Worm (Caenorhabditis elegans): ENCODE measurements around the gene clu-1.

clu-1 gene

ce11 chrIII:9556300-9556699 is 35.0 kb upstream of the clu-1 start, which contains the start of gene ZK1098.11:
TSS of gene ZK1098.11 (plus strand) at chrIII:9556600.
- TF ChIP-seq flt-1 (GFP tag; IDR thresholded peaks at IDR 0.05) (no peak), T22C8.4 (GFP tag; IDR thresholded peaks at IDR 0.05) (no peak), tab-1 (GFP tag; IDR thresholded peaks at IDR 0.05) (no peak), med-1 (GFP tag; optimal IDR thresholded peaks at IDR 0.05; ENCODE audit: insufficient read depth) (no peak), ztf-29 (GFP tag; IDR thresholded peaks at IDR 0.05) (no peak), cog-1 (tag; optimal IDR thresholded peaks at IDR 0.05) (no peak), ref-1 (GFP tag; conservative IDR thresholded peaks at IDR 0.05) (no peak), ztf-23 (GFP tag; IDR thresholded peaks at IDR 0.05) (no peak), klf-2 (GFP tag; conservative IDR thresholded peaks at IDR 0.05) (no peak)

DNA sequence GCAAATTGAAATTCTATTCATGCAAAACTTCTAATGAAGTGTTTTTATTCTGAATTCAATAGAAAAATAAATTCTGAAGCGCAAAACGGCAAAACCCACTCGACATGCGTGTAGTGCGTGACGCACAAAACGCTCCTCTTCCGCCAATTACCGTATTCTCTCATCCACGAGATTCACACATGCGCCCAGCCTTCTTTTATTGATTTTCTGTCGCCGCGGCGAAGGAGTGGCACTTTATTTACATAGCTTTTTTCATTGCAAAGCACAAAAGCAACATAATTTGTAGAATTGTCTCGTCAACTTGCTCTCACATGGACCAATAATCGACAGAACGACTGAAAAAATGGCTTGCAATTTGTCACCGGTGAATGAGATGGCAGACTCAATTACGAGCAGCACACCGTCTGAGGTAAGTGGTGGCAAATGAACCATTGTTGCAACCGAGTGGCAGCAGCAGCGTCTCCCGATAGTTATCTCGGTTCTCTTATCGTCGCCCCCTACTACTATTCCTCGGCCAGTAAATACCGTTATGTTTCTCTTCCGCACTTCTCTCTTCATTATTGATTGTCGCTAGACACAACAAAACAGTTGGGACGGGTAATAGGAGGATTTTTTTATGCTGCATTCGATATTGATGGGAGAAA is 24.9 kb upstream of the clu-1 start, which contains the start of gene unc-16:
Gene unc-16 (plus strand): TSS at position 243 of the 644 bp plus-strand sequence.
- TF ChIP-seq med-1 (GFP tag; optimal IDR thresholded peaks at IDR 0.05; ENCODE audit: insufficient read depth) (no peak), flt-1 (GFP tag; IDR thresholded peaks at IDR 0.05) (0 out of 2 replicates have a peak, but pooled peaks have one; percentile 63), cog-1 (tag; optimal IDR thresholded peaks at IDR 0.05) (peak; percentile 47), ztf-23 (GFP tag; IDR thresholded peaks at IDR 0.05) (peak; percentile 70), ref-1 (GFP tag; conservative IDR thresholded peaks at IDR 0.05) (no peak), tab-1 (GFP tag; IDR thresholded peaks at IDR 0.05) (no peak), T22C8.4 (GFP tag; IDR thresholded peaks at IDR 0.05) (peak; percentile 90), klf-2 (GFP tag; conservative IDR thresholded peaks at IDR 0.05) (no peak), ztf-29 (GFP tag; IDR thresholded peaks at IDR 0.05) (no peak)

DNA sequence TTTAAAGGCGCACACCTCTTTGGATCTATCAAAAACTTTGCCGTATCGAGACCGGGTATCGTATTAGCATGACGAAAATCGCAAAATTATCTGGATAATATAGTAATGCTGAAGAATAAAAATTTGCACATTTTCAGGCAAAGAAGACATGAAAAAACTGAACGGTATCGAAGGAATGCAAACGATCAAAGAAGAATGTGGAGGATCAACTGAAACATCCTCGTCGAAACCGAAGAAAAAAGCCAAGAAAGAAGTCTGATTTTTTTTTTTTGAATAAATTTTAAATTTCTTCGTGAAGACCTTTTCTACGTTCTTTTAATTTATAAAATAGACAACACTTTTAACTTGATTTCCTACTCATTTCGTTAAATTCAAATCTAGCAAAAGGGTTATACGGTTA is 23.6 kb upstream of the clu-1 start, which contains the start of gene ZK1098.12:
Gene ZK1098.12 (plus strand): TSS at position 301 of the 400 bp plus-strand sequence.
- TF ChIP-seq cog-1 (tag; optimal IDR thresholded peaks at IDR 0.05) (no peak), tab-1 (GFP tag; IDR thresholded peaks at IDR 0.05) (no peak), ref-1 (GFP tag; conservative IDR thresholded peaks at IDR 0.05) (no peak), flt-1 (GFP tag; IDR thresholded peaks at IDR 0.05) (no peak), T22C8.4 (GFP tag; IDR thresholded peaks at IDR 0.05) (no peak), ztf-29 (GFP tag; IDR thresholded peaks at IDR 0.05) (no peak), med-1 (GFP tag; optimal IDR thresholded peaks at IDR 0.05; ENCODE audit: insufficient read depth) (no peak), klf-2 (GFP tag; conservative IDR thresholded peaks at IDR 0.05) (no peak), ztf-23 (GFP tag; IDR thresholded peaks at IDR 0.05) (no peak)

DNA sequence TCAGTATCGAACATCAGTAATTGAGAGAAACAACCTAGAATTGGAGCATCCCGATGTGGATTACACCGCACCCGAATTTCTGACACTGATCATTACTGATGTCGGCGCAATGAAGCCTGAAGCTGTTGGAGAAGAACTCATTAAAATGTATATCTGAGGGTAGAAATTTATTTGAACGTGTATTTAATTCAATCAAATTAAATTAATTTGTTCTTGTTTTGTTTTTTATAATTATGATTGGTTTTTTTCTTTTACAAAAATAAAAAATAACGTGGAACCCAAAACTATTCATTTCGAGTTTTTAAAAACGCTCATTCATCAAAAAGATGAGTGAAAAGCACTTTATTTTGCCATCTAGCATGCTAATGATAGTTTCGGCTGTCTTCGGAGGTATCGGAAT is 22.9 kb upstream of the clu-1 start, which contains the start of gene ZK1098.9:
Gene ZK1098.9 (plus strand): TSS at position 301 of the 400 bp plus-strand sequence.
- TF ChIP-seq ztf-23 (GFP tag; IDR thresholded peaks at IDR 0.05) (no peak), cog-1 (tag; optimal IDR thresholded peaks at IDR 0.05) (no peak), ref-1 (GFP tag; conservative IDR thresholded peaks at IDR 0.05) (no peak), T22C8.4 (GFP tag; IDR thresholded peaks at IDR 0.05) (no peak), tab-1 (GFP tag; IDR thresholded peaks at IDR 0.05) (no peak), klf-2 (GFP tag; conservative IDR thresholded peaks at IDR 0.05) (no peak), med-1 (GFP tag; optimal IDR thresholded peaks at IDR 0.05; ENCODE audit: insufficient read depth) (no peak)

DNA sequence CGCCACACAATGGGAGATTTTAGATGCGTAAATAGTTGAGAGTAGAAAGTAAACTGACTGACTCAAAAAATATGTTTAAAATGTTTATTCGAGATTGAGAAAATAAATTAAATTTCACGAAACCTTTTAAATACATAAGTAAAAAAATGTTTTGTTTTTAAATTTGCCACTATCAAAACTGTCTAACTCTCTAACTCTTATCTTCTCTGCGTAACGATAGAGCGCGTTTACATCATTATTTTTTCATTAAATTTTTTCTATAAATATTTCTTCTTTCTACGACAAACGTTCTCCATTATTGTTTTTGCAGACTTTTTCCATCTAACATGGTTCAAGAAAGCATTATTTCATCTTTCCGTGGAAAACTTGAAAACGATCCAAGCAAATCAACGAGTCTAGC is 21.6 kb upstream of the clu-1 start, which contains the start of gene eif-2Balpha:
Gene eif-2Balpha (plus strand): TSS at position 304 of the 400 bp plus-strand sequence.
- TF ChIP-seq tab-1 (GFP tag; IDR thresholded peaks at IDR 0.05) (no peak), ztf-23 (GFP tag; IDR thresholded peaks at IDR 0.05) (no peak), ztf-29 (GFP tag; IDR thresholded peaks at IDR 0.05) (no peak), cog-1 (tag; optimal IDR thresholded peaks at IDR 0.05) (no peak), T22C8.4 (GFP tag; IDR thresholded peaks at IDR 0.05) (no peak), ref-1 (GFP tag; conservative IDR thresholded peaks at IDR 0.05) (no peak), flt-1 (GFP tag; IDR thresholded peaks at IDR 0.05) (no peak), med-1 (GFP tag; optimal IDR thresholded peaks at IDR 0.05; ENCODE audit: insufficient read depth) (no peak), klf-2 (GFP tag; conservative IDR thresholded peaks at IDR 0.05) (no peak)

- TF ChIP-seq tab-1 (GFP tag; IDR thresholded peaks at IDR 0.05), result no peak
- TF ChIP-seq klf-2 (GFP tag; conservative IDR thresholded peaks at IDR 0.05), result no peak
- no peak for TF ChIP-seq ztf-29 (GFP tag; IDR thresholded peaks at IDR 0.05)
- TF ChIP-seq flt-1 (GFP tag; IDR thresholded peaks at IDR 0.05), result no peak
- no peak for TF ChIP-seq T22C8.4 (GFP tag; IDR thresholded peaks at IDR 0.05)
Measured at ce11 chrIII:9542280-9542679, 21.0 kb upstream of the clu-1 start, which contains the start of gene mut-7. TSS of gene mut-7 (minus strand) at chrIII:9542380.

- TF ChIP-seq med-1 (GFP tag; optimal IDR thresholded peaks at IDR 0.05; ENCODE audit: insufficient read depth), result no peak
- peak; percentile 65; the same call in 1 of the 2 replicates for TF ChIP-seq T22C8.4 (GFP tag; IDR thresholded peaks at IDR 0.05)
- no peak for TF ChIP-seq ztf-29 (GFP tag; IDR thresholded peaks at IDR 0.05)
Measured at ce11 chrIII:9538655-9539155, 17.4 kb upstream of the clu-1 start, which contains the start of gene ZK1098.3. TSS of gene ZK1098.3 (minus strand) at chrIII:9538705.

ce11 chrIII:9528824-9529223 is 7.6 kb upstream of the clu-1 start, which contains the start of gene ZK1098.2:
TSS of gene ZK1098.2 (plus strand) at chrIII:9529159.
- TF ChIP-seq med-1 (GFP tag; optimal IDR thresholded peaks at IDR 0.05; ENCODE audit: insufficient read depth) (no peak), T22C8.4 (GFP tag; IDR thresholded peaks at IDR 0.05) (peak; percentile 38; the same call in 1 of the 2 replicates)

- no peak for TF ChIP-seq ztf-23 (GFP tag; IDR thresholded peaks at IDR 0.05)
- TF ChIP-seq T22C8.4 (GFP tag; IDR thresholded peaks at IDR 0.05), result no peak
- TF ChIP-seq ref-1 (GFP tag; conservative IDR thresholded peaks at IDR 0.05), result no peak
- TF ChIP-seq cog-1 (tag; optimal IDR thresholded peaks at IDR 0.05), result no peak
- TF ChIP-seq ztf-29 (GFP tag; IDR thresholded peaks at IDR 0.05), result no peak
- TF ChIP-seq tab-1 (GFP tag; IDR thresholded peaks at IDR 0.05), result no peak
- TF ChIP-seq flt-1 (GFP tag; IDR thresholded peaks at IDR 0.05), result no peak
- TF ChIP-seq klf-2 (GFP tag; conservative IDR thresholded peaks at IDR 0.05), result no peak
- no peak for TF ChIP-seq med-1 (GFP tag; optimal IDR thresholded peaks at IDR 0.05; ENCODE audit: insufficient read depth)
Measured at ce11 chrIII:9526851-9527250, 5.6 kb upstream of the clu-1 start, which contains the start of gene ZK1098.6. TSS of gene ZK1098.6 (plus strand) at chrIII:9527151.
